Fruit fly (Drosophila melanogaster) Kc167 (cell line): ENCODE measurements around the gene comm.

Experiments used
- Myc ChIP-seq: fragments of >200 bp; optimal IDR thresholded peaks from 2 replicates; lab custom pipeline; 2017; ENCODE audit warnings: missing external identifiers
- Sin3A ChIP-seq: fragments of >200 bp; optimal IDR thresholded peaks from 2 replicates; lab custom pipeline; 2018; ENCODE audit warnings: missing external identifiers
- h ChIP-seq: fragments of >200 bp; optimal IDR thresholded peaks from 3 replicates; lab custom pipeline; 2018; ENCODE audit warnings: missing external identifiers
- insv ChIP-seq: fragments of >200 bp; optimal IDR thresholded peaks from 3 replicates; lab custom pipeline; 2018; ENCODE audit warnings: missing external identifiers
- psq ChIP-seq: fragments of >200 bp; optimal IDR thresholded peaks from 2 replicates; lab custom pipeline; 2017; ENCODE audit warnings: missing external identifiers
- ttk ChIP-seq: sonication (Bioruptor generic); optimal IDR thresholded peaks from 2 replicates; lab custom pipeline; 2017; ENCODE audit warnings: missing external identifiers

dm6 chr3L:15740708-15741280 is 12.6 kb upstream of the comm start:
- TF ChIP-seq psq (lab: Kevin White, UChicago) (no peak), ttk (lab: Kevin White, UChicago) (no peak), insv (lab: Kevin White, UChicago) (no peak), Sin3A (lab: Kevin White, UChicago) (no peak), h (no peak), Myc (no peak)
